Worm (Caenorhabditis elegans) whole organism, L3 larva: ENCODE measurements around the gene Y77E11A.7.

Source experiments
- aly-2 ChIP-seq: fragments of 150-350 bp; optimal IDR thresholded peaks from 2 replicates; lab custom pipeline; 2014; ENCODE audit warnings: missing biosample characterization, missing genetic modification characterization
- ama-1 ChIP-seq: fragments of 150-350 bp; optimal IDR thresholded peaks from 2 replicates; lab custom pipeline; 2018
- daf-12 ChIP-seq: fragments of 150-350 bp; optimal IDR thresholded peaks from 2 replicates; lab custom pipeline; 2014; ENCODE audit warnings: missing biosample characterization, missing genetic modification reagents, missing genetic modification characterization
- lin-15B ChIP-seq: fragments of 150-350 bp; optimal IDR thresholded peaks from 2 replicates; lab custom pipeline; 2014; ENCODE audit warnings: missing biosample characterization, missing genetic modification characterization
- nfya-1 ChIP-seq: sonication (generic microtip); optimal IDR thresholded peaks from 2 replicates; lab custom pipeline; 2017; ENCODE audit warnings: missing genetic modification characterization, mild to moderate bottlenecking, missing compliant biosample characterization, antibody characterized with exemption, moderate library complexity; ENCODE audit not compliant: insufficient read depth
- nhr-11 ChIP-seq: fragments of 150-350 bp; optimal IDR thresholded peaks from 2 replicates; lab custom pipeline; 2014; ENCODE audit warnings: missing biosample characterization, missing genetic modification characterization
- nhr-12 ChIP-seq: fragments of 150-350 bp; optimal IDR thresholded peaks from 2 replicates; lab custom pipeline; 2014; ENCODE audit warnings: missing biosample characterization, missing genetic modification characterization
- nhr-237 ChIP-seq: fragments of 150-350 bp; optimal IDR thresholded peaks from 2 replicates; lab custom pipeline; 2014; ENCODE audit warnings: missing biosample characterization, missing genetic modification characterization
- nhr-28 ChIP-seq: fragments of 150-350 bp; optimal IDR thresholded peaks from 2 replicates; lab custom pipeline; 2014; ENCODE audit warnings: missing biosample characterization, missing genetic modification characterization
- snpc-4 ChIP-seq: fragments of 150-350 bp; optimal IDR thresholded peaks from 2 replicates; lab custom pipeline; 2014; ENCODE audit warnings: missing biosample characterization, missing genetic modification characterization
- unc-39 ChIP-seq: sonication (generic microtip); optimal IDR thresholded peaks from 4 replicates; lab custom pipeline; 2017; ENCODE audit warnings: missing biosample characterization, missing genetic modification characterization

DNA sequence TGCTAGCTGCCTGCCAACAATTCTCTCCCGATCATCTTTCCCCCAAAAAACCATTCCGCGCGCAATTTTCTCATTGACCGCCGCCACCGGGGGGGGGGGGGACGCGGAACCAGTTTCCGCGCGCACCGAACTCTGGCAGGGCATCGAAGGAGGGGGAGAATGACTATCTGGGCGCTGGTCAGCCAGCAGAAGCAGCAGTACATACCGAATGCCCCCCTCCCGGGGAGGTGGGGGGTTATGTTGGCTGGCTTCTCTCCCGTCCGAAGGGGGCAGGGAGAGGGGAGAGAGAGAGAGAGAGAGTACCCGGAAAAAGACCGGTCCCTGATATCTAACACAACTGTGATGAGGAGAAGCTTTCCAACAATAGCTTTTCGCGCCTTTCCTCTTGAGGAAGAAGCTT, 42.0 kb downstream of the Y77E11A.7 start:
- no peak for TF ChIP-seq nhr-237 (tag; lab: Kevin White, UChicago)
- no peak for TF ChIP-seq ama-1
- no peak for TF ChIP-seq nhr-11 (tag; lab: Kevin White, UChicago)
- TF ChIP-seq nfya-1 = no peak
- TF ChIP-seq aly-2 (tag; lab: Kevin White, UChicago) = no peak
- TF ChIP-seq daf-12 (tag; lab: Kevin White, UChicago) = no peak
- no peak for TF ChIP-seq snpc-4 (tag; lab: Kevin White, UChicago)
- no peak for TF ChIP-seq nhr-12
- TF ChIP-seq nhr-28 (tag; lab: Kevin White, UChicago) = no peak
- no peak for TF ChIP-seq lin-15B (tag; lab: Kevin White, UChicago)
- no peak for TF ChIP-seq unc-39 (tag; lab: Kevin White, UChicago)
